Fruit fly (Drosophila melanogaster): ENCODE measurements around the gene Cph.
A peak's percentile ranks its signal among the peaks of the same experiment; 100 is the strongest.

Cph gene

dm6 chrX:7201364-7201896 lies 63.9 kb downstream of the Cph start (continued):
- TF ChIP-seq fkh (GFP tag; optimal IDR thresholded peaks at IDR 0.05) = no peak
- no peak for TF ChIP-seq net (GFP tag; optimal IDR thresholded peaks at IDR 0.05)
- TF ChIP-seq Blimp-1 (GFP tag; optimal IDR thresholded peaks at IDR 0.05) = no peak
- TF ChIP-seq CG7368 (GFP tag; optimal IDR thresholded peaks at IDR 0.05) = no peak
- no peak for TF ChIP-seq CG32006 (GFP tag; optimal IDR thresholded peaks at IDR 0.05)
- no peak for TF ChIP-seq CG6276 (GFP tag; optimal IDR thresholded peaks at IDR 0.05)
- TF ChIP-seq Gug (GFP tag; IDR thresholded peaks at IDR 0.05) = no peak
- TF ChIP-seq CG9139 (GFP tag; optimal IDR thresholded peaks at IDR 0.05) = peak; percentile 16

dm6 chrX:7204183-7204582 lies 66.7 kb downstream of the Cph start:
- TF ChIP-seq CG8319 (GFP tag; optimal IDR thresholded peaks at IDR 0.05) (no peak), fd85E (GFP tag; optimal IDR thresholded peaks at IDR 0.05) (no peak), CG6854 (GFP tag; optimal IDR thresholded peaks at IDR 0.05) (no peak), vri (GFP tag; optimal IDR thresholded peaks at IDR 0.05) (no peak), CG6163 (GFP tag; IDR thresholded peaks at IDR 0.05) (peak; percentile 67; the same call in 1 of the 3 replicates), acj6 (GFP tag; optimal IDR thresholded peaks at IDR 0.05) (peak; percentile 80), svp (GFP tag) (peak; percentile 91), CG1621 (tag; optimal IDR thresholded peaks at IDR 0.05) (peak; percentile 9), fd59A (GFP tag; optimal IDR thresholded peaks at IDR 0.05) (peak; percentile 69), CG10669 (GFP tag; optimal IDR thresholded peaks at IDR 0.05) (peak; percentile 58), Eip78C (GFP tag) (peak; percentile 94), CG7368 (GFP tag; optimal IDR thresholded peaks at IDR 0.05) (peak; percentile 36), Met (GFP tag; optimal IDR thresholded peaks at IDR 0.05) (peak; percentile 75), CG15336 (GFP tag; IDR thresholded peaks at IDR 0.05) (peak; percentile 87), CG8119 (GFP tag; IDR thresholded peaks at IDR 0.05) (peak; percentile 93), esn (GFP tag; optimal IDR thresholded peaks at IDR 0.05) (peak; percentile 83), Sox15 (GFP tag; optimal IDR thresholded peaks at IDR 0.05) (peak; percentile 53), CG11294 (GFP tag; IDR thresholded peaks at IDR 0.05) (peak; percentile 61; the same call in 1 of the 2 replicates), lz (GFP tag; optimal IDR thresholded peaks at IDR 0.05) (peak; percentile 74), CG31627 (GFP tag; optimal IDR thresholded peaks at IDR 0.05) (peak; percentile 70), Gug (GFP tag; IDR thresholded peaks at IDR 0.05) (peak; percentile 80), OdsH (GFP tag; optimal IDR thresholded peaks at IDR 0.05) (peak; percentile 81), Eip93F (GFP tag; optimal IDR thresholded peaks at IDR 0.05) (no peak), Eip75B (GFP tag; optimal IDR thresholded peaks at IDR 0.05) (peak; percentile 60), Ets21C (GFP tag; optimal IDR thresholded peaks at IDR 0.05) (peak; percentile 28), CG6276 (GFP tag; optimal IDR thresholded peaks at IDR 0.05) (peak; percentile 70), Hr38 (GFP tag; optimal IDR thresholded peaks at IDR 0.05) (no peak), CG4318 (GFP tag; optimal IDR thresholded peaks at IDR 0.05) (peak; percentile 75), Ets96B (tag; optimal IDR thresholded peaks at IDR 0.05) (peak; percentile 86), Lpt (GFP tag; optimal IDR thresholded peaks at IDR 0.05) (peak; percentile 80), cyc (GFP tag; optimal IDR thresholded peaks at IDR 0.05) (peak; percentile 77), CG11762 (GFP tag; optimal IDR thresholded peaks at IDR 0.05; ENCODE audit: insufficient read depth) (peak; percentile 54), CG10631 (GFP tag; optimal IDR thresholded peaks at IDR 0.05) (peak; percentile 89), CG32006 (GFP tag; optimal IDR thresholded peaks at IDR 0.05) (peak; percentile 91), Smox (GFP tag; optimal IDR thresholded peaks at IDR 0.05) (peak; percentile 82), Blimp-1 (GFP tag; optimal IDR thresholded peaks at IDR 0.05) (peak; percentile 59), Hr4 (GFP tag; optimal IDR thresholded peaks at IDR 0.05) (peak; percentile 76), CG9139 (GFP tag; optimal IDR thresholded peaks at IDR 0.05) (peak; percentile 38), ss (GFP tag; optimal IDR thresholded peaks at IDR 0.05) (peak; percentile 47 to 61), achi (GFP tag; optimal IDR thresholded peaks at IDR 0.05) (peak; percentile 79), CG6808 (GFP tag; optimal IDR thresholded peaks at IDR 0.05) (peak; percentile 65), CG6792 (GFP tag; optimal IDR thresholded peaks at IDR 0.05) (peak; percentile 79), pdm3 (GFP tag; optimal IDR thresholded peaks at IDR 0.05) (peak; percentile 72), CG3032 (tag; optimal IDR thresholded peaks at IDR 0.05) (peak; percentile 90), eg (GFP tag; IDR thresholded peaks at IDR 0.05) (peak; percentile 70), CG16779 (tag; optimal IDR thresholded peaks at IDR 0.05) (peak; percentile 2), CG8632 (GFP tag; optimal IDR thresholded peaks at IDR 0.05) (peak; percentile 78)
